Fruit fly (Drosophila melanogaster) whole organism: ENCODE measurements around the gene BobA.

Experiments
- CG8478 ChIP-seq: fragments of >200 bp; optimal IDR thresholded peaks from 2 replicates; lab custom pipeline; 2018; ENCODE audit warnings: inconsistent platforms
- Dll ChIP-seq: fragments of >200 bp; optimal IDR thresholded peaks from 2 replicates; lab custom pipeline; 2017
- EcR ChIP-seq, 2 experiments: fragments of >200 bp; optimal IDR thresholded peaks; 2 replicates each; lab custom pipeline; 2017; ENCODE audit warnings: missing biosample characterization in 2 of 2, missing genetic modification characterization in 2 of 2, missing genetic modification reagents in 2 of 2
- pan ChIP-seq: fragments of >200 bp; optimal IDR thresholded peaks from 2 replicates; lab custom pipeline; 2017
- psq ChIP-seq: fragments of >200 bp; optimal IDR thresholded peaks from 2 replicates; lab custom pipeline; 2017
- usp ChIP-seq: fragments of >200 bp; optimal IDR thresholded peaks from 2 replicates; lab custom pipeline; 2017; ENCODE audit warnings: missing biosample characterization, missing genetic modification characterization, mixed read lengths

dm6 chr3L:14977536-14978495 is 31.9 kb upstream of the BobA start:
- TF ChIP-seq pan (lab: Kevin White, UChicago) (no peak), EcR (GFP tag; optimal IDR thresholded peaks at IDR 0.05; lab: Kevin White, UChicago) (peak in 1 of 2 experiments; percentile 68), Dll (no peak), usp (GFP tag; lab: Kevin White, UChicago) (no peak), CG8478 (lab: Kevin White, UChicago) (no peak), psq (lab: Kevin White, UChicago) (no peak)
